Fruit fly (Drosophila melanogaster): ENCODE data around the gene Vti1a.

The Vti1a gene

DNA sequence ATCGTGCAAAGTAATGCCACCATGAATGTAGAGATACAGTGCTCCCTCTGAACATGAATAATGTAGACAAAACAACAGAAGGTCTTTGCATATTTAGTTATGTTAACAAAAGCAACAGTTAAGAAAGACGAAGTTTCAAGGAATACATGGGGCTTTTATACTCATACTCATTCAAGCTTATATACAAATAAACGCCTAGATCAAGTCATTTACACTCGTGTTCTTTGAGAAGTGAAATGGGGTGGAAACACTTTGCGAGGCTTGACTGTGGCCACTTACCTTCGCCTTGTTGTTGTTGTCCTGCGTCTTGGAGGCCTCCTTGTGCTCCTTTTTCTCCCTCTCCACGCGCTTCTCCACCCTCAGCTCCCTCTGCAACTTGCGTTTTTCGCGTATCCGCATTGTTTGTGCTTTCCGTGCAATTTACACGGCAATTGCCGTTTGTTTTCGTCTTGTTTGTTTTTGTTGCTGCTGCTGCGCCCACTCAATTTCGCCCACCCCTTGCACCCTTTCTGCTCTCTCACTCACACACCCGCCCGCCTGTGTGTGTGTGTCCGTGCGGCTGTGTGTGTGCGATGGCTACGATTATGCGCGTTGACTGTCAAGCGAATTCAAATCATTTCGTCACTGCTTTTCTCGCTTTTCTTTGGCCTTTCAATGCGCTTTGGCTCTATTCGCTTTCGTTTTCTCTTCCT is 7.8 kb downstream of the Vti1a start:
- TF ChIP-seq net (GFP tag; optimal IDR thresholded peaks at IDR 0.05): no peak
- peak; percentile 35; the same call in 1 of the 3 replicates for TF ChIP-seq CG6163 (GFP tag; IDR thresholded peaks at IDR 0.05)
- no peak for TF ChIP-seq CG6808 (GFP tag; optimal IDR thresholded peaks at IDR 0.05)
- no peak for TF ChIP-seq OdsH (GFP tag; optimal IDR thresholded peaks at IDR 0.05)
- no peak for TF ChIP-seq Eip93F (GFP tag; optimal IDR thresholded peaks at IDR 0.05)
- peak; percentile 15 for TF ChIP-seq fd59A (GFP tag; optimal IDR thresholded peaks at IDR 0.05)
- TF ChIP-seq svp (GFP tag): no peak
- TF ChIP-seq cyc (GFP tag; optimal IDR thresholded peaks at IDR 0.05): no peak
- TF ChIP-seq salr (GFP tag; optimal IDR thresholded peaks at IDR 0.05): peak in 1 of 2 experiments; percentile 3
- TF ChIP-seq spab (GFP tag; optimal IDR thresholded peaks at IDR 0.05): no peak
- TF ChIP-seq fkh (GFP tag; optimal IDR thresholded peaks at IDR 0.05): peak; percentile 24
- peak; percentile 51 for TF ChIP-seq Eip78C (GFP tag)
- peak; percentile 4 for TF ChIP-seq CG3032 (tag; optimal IDR thresholded peaks at IDR 0.05)
- TF ChIP-seq lz (GFP tag; optimal IDR thresholded peaks at IDR 0.05): no peak
- peak; percentile 16 for TF ChIP-seq CG16779 (tag; optimal IDR thresholded peaks at IDR 0.05)
- TF ChIP-seq CG6854 (GFP tag; optimal IDR thresholded peaks at IDR 0.05): no peak
- TF ChIP-seq Ets96B (tag; optimal IDR thresholded peaks at IDR 0.05): peak; percentile 19
- 0 out of 3 replicates have a peak, but pooled peaks have one; percentile 17 for TF ChIP-seq eg (GFP tag; IDR thresholded peaks at IDR 0.05)
- TF ChIP-seq CG6276 (GFP tag; optimal IDR thresholded peaks at IDR 0.05): no peak
- TF ChIP-seq Ets21C (GFP tag; optimal IDR thresholded peaks at IDR 0.05): no peak
- no peak for TF ChIP-seq CG11902 (GFP tag; optimal IDR thresholded peaks at IDR 0.05)

DNA sequence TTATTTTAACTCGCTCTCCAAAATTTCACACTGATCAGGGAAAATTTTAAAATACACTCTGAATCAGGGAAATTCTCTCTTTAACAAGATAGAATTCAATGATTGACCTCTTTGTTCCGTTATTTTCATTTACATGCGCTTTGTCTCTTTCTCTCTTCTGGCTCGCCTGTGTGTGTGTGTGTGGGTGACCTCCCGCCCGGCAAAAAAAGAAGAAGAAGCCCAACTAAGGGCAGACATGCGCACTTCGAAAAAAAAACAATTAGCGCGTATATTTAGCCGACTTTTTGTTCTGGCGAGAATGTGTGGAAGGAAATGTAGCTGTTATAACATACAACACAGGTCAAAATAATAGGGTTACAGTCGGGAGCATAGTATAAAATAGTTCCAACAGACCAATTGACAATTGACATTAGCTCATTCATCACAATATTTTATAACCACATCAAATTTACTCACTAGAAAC is 10.3 kb downstream of the Vti1a start, which contains the start of gene CG3386:
Gene CG3386, minus strand, starts transcription at position 51 of the 463 bp plus-strand sequence.
- peak; percentile 65 for TF ChIP-seq Eip78C (GFP tag)
- no peak for TF ChIP-seq CG6808 (GFP tag; optimal IDR thresholded peaks at IDR 0.05)
- peak; percentile 52 for TF ChIP-seq CG6276 (GFP tag; optimal IDR thresholded peaks at IDR 0.05)
- no peak for TF ChIP-seq Ets21C (GFP tag; optimal IDR thresholded peaks at IDR 0.05)
- TF ChIP-seq CG9139 (GFP tag; optimal IDR thresholded peaks at IDR 0.05): no peak
- peak; percentile 58 for TF ChIP-seq CG8319 (GFP tag; optimal IDR thresholded peaks at IDR 0.05)
- peak; percentile 63 to 85 for TF ChIP-seq ss (GFP tag; optimal IDR thresholded peaks at IDR 0.05)
- TF ChIP-seq Lpt (GFP tag; optimal IDR thresholded peaks at IDR 0.05): peak; percentile 17
- 0 out of 3 replicates have a peak, but pooled peaks have one; percentile 6 for TF ChIP-seq eg (GFP tag; IDR thresholded peaks at IDR 0.05)
- no peak for TF ChIP-seq CG11762 (GFP tag; optimal IDR thresholded peaks at IDR 0.05; ENCODE audit: insufficient read depth)
- TF ChIP-seq CG6163 (GFP tag; IDR thresholded peaks at IDR 0.05): peak; percentile 29; the same call in 1 of the 3 replicates
- peak; percentile 13 for TF ChIP-seq dsx (GFP tag; optimal IDR thresholded peaks at IDR 0.05; ENCODE audit: poor library complexity, severe bottlenecking)
- peak; percentile 86 for TF ChIP-seq svp (GFP tag)
- no peak for TF ChIP-seq fkh (GFP tag; optimal IDR thresholded peaks at IDR 0.05)
- no peak for TF ChIP-seq fd85E (GFP tag; optimal IDR thresholded peaks at IDR 0.05)
- peak; percentile 17; the same call in 1 of the 2 replicates for TF ChIP-seq CG15336 (GFP tag; IDR thresholded peaks at IDR 0.05)

- TF ChIP-seq CG34406 (GFP tag; optimal IDR thresholded peaks at IDR 0.05) (no peak), lz (GFP tag; optimal IDR thresholded peaks at IDR 0.05) (peak; percentile 33), CG6163 (GFP tag; IDR thresholded peaks at IDR 0.05) (no peak), ss (GFP tag; optimal IDR thresholded peaks at IDR 0.05) (peak; percentile 6 to 42), CG3919 (GFP tag; optimal IDR thresholded peaks at IDR 0.05) (peak; percentile 64), CG6276 (GFP tag; optimal IDR thresholded peaks at IDR 0.05) (no peak), cyc (GFP tag; optimal IDR thresholded peaks at IDR 0.05) (peak; percentile 23), fd85E (GFP tag; optimal IDR thresholded peaks at IDR 0.05) (no peak), Hr38 (GFP tag; optimal IDR thresholded peaks at IDR 0.05) (no peak), Eip93F (GFP tag; optimal IDR thresholded peaks at IDR 0.05) (no peak), CG11902 (GFP tag; optimal IDR thresholded peaks at IDR 0.05) (no peak), achi (GFP tag; optimal IDR thresholded peaks at IDR 0.05) (peak; percentile 36), CG31627 (GFP tag; optimal IDR thresholded peaks at IDR 0.05) (peak; percentile 32), CG32006 (GFP tag; optimal IDR thresholded peaks at IDR 0.05) (no peak), CG6808 (GFP tag; optimal IDR thresholded peaks at IDR 0.05) (no peak), acj6 (GFP tag; optimal IDR thresholded peaks at IDR 0.05) (no peak), salr (GFP tag; optimal IDR thresholded peaks at IDR 0.05) (no peak), net (GFP tag; optimal IDR thresholded peaks at IDR 0.05) (peak; percentile 43), CG8319 (GFP tag; optimal IDR thresholded peaks at IDR 0.05) (peak; percentile 13), CG15336 (GFP tag; IDR thresholded peaks at IDR 0.05) (peak; percentile 21; the same call in 1 of the 2 replicates), CG9139 (GFP tag; optimal IDR thresholded peaks at IDR 0.05) (no peak), Smox (GFP tag; optimal IDR thresholded peaks at IDR 0.05) (peak; percentile 34), eg (GFP tag; IDR thresholded peaks at IDR 0.05) (peak; percentile 14; the same call in 1 of the 3 replicates), Eip75B (GFP tag; optimal IDR thresholded peaks at IDR 0.05) (peak; percentile 55), CG1621 (tag; optimal IDR thresholded peaks at IDR 0.05) (peak; percentile 29), Eip78C (GFP tag) (peak; percentile 62), Sox15 (GFP tag; optimal IDR thresholded peaks at IDR 0.05) (no peak), Ets96B (tag; optimal IDR thresholded peaks at IDR 0.05) (no peak), esn (GFP tag; optimal IDR thresholded peaks at IDR 0.05) (peak; percentile 64), CG7368 (GFP tag; optimal IDR thresholded peaks at IDR 0.05) (peak; percentile 15)
These were observed 10.8 kb downstream of the Vti1a start for dm6 chr3L:681793-682369.

Data from whole organism, prepupa.